Worm (Caenorhabditis elegans): ENCODE results near the gene glna-2.

DNA sequence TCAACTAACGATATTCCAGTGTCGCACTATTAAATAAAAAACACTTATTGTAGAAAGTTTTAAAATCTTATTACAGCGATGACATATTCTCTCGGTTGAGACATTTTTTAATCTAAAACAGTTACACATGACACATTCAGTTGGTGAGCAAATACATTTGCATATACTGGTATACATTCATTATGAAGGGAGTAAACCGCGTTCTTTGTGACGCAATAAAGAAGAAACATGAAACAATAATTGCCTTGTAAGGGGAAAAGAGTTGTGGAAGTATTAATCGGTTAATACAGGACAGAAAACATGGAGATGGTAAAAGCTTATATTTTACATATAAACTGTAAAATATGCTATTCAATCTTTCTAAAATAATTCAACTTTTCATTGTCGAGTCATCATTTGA lies 42.9 kb downstream of the glna-2 start:
- TF ChIP-seq egrh-3 (GFP tag; IDR thresholded peaks at IDR 0.05) (no peak), sea-2 (GFP tag; IDR thresholded peaks at IDR 0.05) (no peak), ama-1 (optimal IDR thresholded peaks at IDR 0.05) (no peak), ama-1 (GFP tag; optimal IDR thresholded peaks at IDR 0.05) (no peak), snpc-4 (GFP tag; optimal IDR thresholded peaks at IDR 0.05) (no peak), snpc-4 (tag; optimal IDR thresholded peaks at IDR 0.05) (no peak), mel-28 (tag; optimal IDR thresholded peaks at IDR 0.05; ENCODE audit: borderline replicate concordance) (no peak), tlf-1 (GFP tag; optimal IDR thresholded peaks at IDR 0.05) (no peak)

Measured in whole organism, young adult.